Worm (Caenorhabditis elegans) whole organism, young adult: ENCODE measurements around the gene sds-22.

Experiments
- B0336.3 ChIP-seq: fragments of 200-800 bp; sonication (Bioruptor generic); IDR thresholded peaks from 2 replicates; pipeline ENCODE4 v1.3.6; 2022; ENCODE audit warnings: missing genetic modification characterization, missing compliant biosample characterization
- F23B12.7 ChIP-seq: sonication (generic microtip); optimal IDR thresholded peaks from 2 replicates; lab custom pipeline; 2017; ENCODE audit warnings: missing genetic modification characterization, mild to moderate bottlenecking, missing compliant biosample characterization, antibody characterized with exemption, moderate library complexity; ENCODE audit not compliant: insufficient read depth
- F37B4.10 ChIP-seq: fragments of 200-800 bp; sonication (Bioruptor generic); IDR thresholded peaks from 2 replicates; pipeline ENCODE4 v1.3.6; 2022; ENCODE audit warnings: missing genetic modification characterization, missing compliant biosample characterization
- F49E8.2 ChIP-seq: sonication (generic microtip); optimal IDR thresholded peaks from 3 replicates; lab custom pipeline; 2017; ENCODE audit warnings: missing genetic modification characterization, mild to moderate bottlenecking, missing compliant biosample characterization, antibody characterized with exemption, moderate library complexity; ENCODE audit not compliant: insufficient read depth
- F55B11.4 ChIP-seq: sonication (generic microtip); optimal IDR thresholded peaks from 2 replicates; lab custom pipeline; 2016; ENCODE audit warnings: missing compliant biosample characterization, missing genetic modification characterization, borderline replicate concordance; ENCODE audit not compliant: insufficient read depth
- F57A8.1 ChIP-seq: fragments of 200-800 bp; sonication (Bioruptor generic); optimal IDR thresholded peaks from 2 replicates; lab custom pipeline; 2018; ENCODE audit warnings: mild to moderate bottlenecking, missing genetic modification characterization, moderate library complexity, missing compliant biosample characterization
- T26A5.8 ChIP-seq: sonication (generic microtip); optimal IDR thresholded peaks from 2 replicates; lab custom pipeline; 2016; ENCODE audit warnings: missing genetic modification characterization, missing compliant biosample characterization
- Y53F4B.3 ChIP-seq: fragments of 200-800 bp; sonication (Bioruptor generic); IDR thresholded peaks from 2 replicates; pipeline ENCODE4 v1.3.6; 2022; ENCODE audit warnings: missing genetic modification reagents, missing genetic modification characterization, missing compliant biosample characterization
- Y56A3A.18 ChIP-seq: fragments of 200-800 bp; sonication (Bioruptor generic); IDR thresholded peaks from 2 replicates; pipeline ENCODE4 v1.3.6; 2022; ENCODE audit warnings: missing genetic modification reagents, missing genetic modification characterization, missing compliant biosample characterization
- Y67H2A.10 ChIP-seq: fragments of 200-800 bp; sonication (Bioruptor generic); conservative IDR thresholded peaks from 2 replicates; pipeline ENCODE4 v1.3.6; 2022; ENCODE audit warnings: missing genetic modification reagents, missing genetic modification characterization, missing compliant biosample characterization
- Y79H2A.3 ChIP-seq: fragments of 200-800 bp; sonication (Bioruptor generic); conservative IDR thresholded peaks from 2 replicates; pipeline ENCODE4 v1.3.6; 2022; ENCODE audit warnings: missing genetic modification reagents, missing genetic modification characterization, missing compliant biosample characterization
- ZK185.1 ChIP-seq: sonication (generic microtip); optimal IDR thresholded peaks from 2 replicates; lab custom pipeline; 2016; ENCODE audit warnings: mild to moderate bottlenecking, missing genetic modification characterization, missing compliant biosample characterization; ENCODE audit not compliant: poor library complexity, severe bottlenecking
- attf-6 ChIP-seq: fragments of 200-800 bp; sonication (Bioruptor generic); IDR thresholded peaks from 2 replicates; pipeline ENCODE4 v1.3.6; 2022; ENCODE audit warnings: missing genetic modification reagents, missing genetic modification characterization, missing compliant biosample characterization
- bed-2 ChIP-seq: fragments of 200-800 bp; sonication (Bioruptor generic); IDR thresholded peaks from 2 replicates; pipeline ENCODE4 v1.3.6; 2022; ENCODE audit warnings: missing genetic modification reagents, missing genetic modification characterization, missing compliant biosample characterization
- cebp-1 ChIP-seq, 2 experiments: fragments of 200-800 bp in 1 of 2; sonication (Bioruptor generic) in 1 of 2; sonication (generic microtip) in 1 of 2; IDR thresholded peaks in 1 of 2; optimal IDR thresholded peaks in 1 of 2; 2 replicates each; pipeline versions ENCODE4 v1.3.6 to Lab custom; 2017 to 2022; ENCODE audit warnings: missing compliant biosample characterization in 2 of 2, missing genetic modification characterization in 2 of 2, mild to moderate bottlenecking in 1 of 2, missing genetic modification reagents in 1 of 2, moderate library complexity in 1 of 2
- ceh-58 ChIP-seq: fragments of 200-800 bp; sonication (Bioruptor generic); IDR thresholded peaks from 2 replicates; pipeline ENCODE4 v1.3.6; 2022; ENCODE audit warnings: missing genetic modification characterization, missing compliant biosample characterization
- dox-1 ChIP-seq: fragments of 200-800 bp; sonication (Bioruptor generic); IDR thresholded peaks from 2 replicates; pipeline ENCODE4 v1.3.6; 2022; ENCODE audit warnings: missing genetic modification reagents, missing genetic modification characterization, missing compliant biosample characterization
- hlh-26 ChIP-seq: fragments of 200-800 bp; sonication (Bioruptor generic); conservative IDR thresholded peaks from 2 replicates; pipeline ENCODE4 v1.3.6; 2022; ENCODE audit warnings: missing genetic modification reagents, missing genetic modification characterization, missing compliant biosample characterization
- hmg-20 ChIP-seq: fragments of 200-800 bp; sonication (Bioruptor generic); IDR thresholded peaks from 2 replicates; pipeline ENCODE4 v1.3.6; 2022; ENCODE audit warnings: missing genetic modification reagents, missing genetic modification characterization, missing compliant biosample characterization
- lag-1 ChIP-seq: fragments of 200-800 bp; sonication (Bioruptor generic); IDR thresholded peaks from 2 replicates; pipeline ENCODE4 v1.3.6; 2022; ENCODE audit warnings: missing genetic modification reagents, missing genetic modification characterization, missing compliant biosample characterization
- let-607 ChIP-seq, 2 experiments: fragments of 200-800 bp in 1 of 2; sonication (Bioruptor generic) in 1 of 2; sonication (generic microtip) in 1 of 2; optimal IDR thresholded peaks; 2 replicates each; lab custom pipeline; 2016 to 2018; ENCODE audit warnings: mild to moderate bottlenecking in 2 of 2, missing compliant biosample characterization in 2 of 2, missing genetic modification characterization in 2 of 2, moderate library complexity in 2 of 2, missing genotype in 1 of 2
- lin-35 ChIP-seq, 3 experiments: fragments of 150-350 bp in 2 of 3; sonication (generic microtip) in 1 of 3; optimal IDR thresholded peaks; 2 replicates each; lab custom pipeline; 2014 to 2018; ENCODE audit warnings: missing biosample characterization in 3 of 3, missing genetic modification characterization in 3 of 3, missing genetic modification reagents in 3 of 3
- lsl-1 ChIP-seq: fragments of 200-800 bp; sonication (Bioruptor generic); optimal IDR thresholded peaks from 2 replicates; lab custom pipeline; 2018; ENCODE audit warnings: mild to moderate bottlenecking, missing genetic modification characterization, moderate library complexity, missing compliant biosample characterization
- madf-3 ChIP-seq: fragments of 200-800 bp; sonication (Bioruptor generic); IDR thresholded peaks from 2 replicates; pipeline ENCODE4 v1.3.6; 2022; ENCODE audit warnings: missing genetic modification reagents, missing genetic modification characterization, missing compliant biosample characterization
- mxl-1 ChIP-seq: sonication (generic microtip); optimal IDR thresholded peaks from 2 replicates; lab custom pipeline; 2016; ENCODE audit warnings: missing genetic modification characterization, missing compliant biosample characterization
- nfya-2 ChIP-seq: fragments of 200-800 bp; sonication (Bioruptor generic); IDR thresholded peaks from 2 replicates; pipeline ENCODE4 v1.3.6; 2022; ENCODE audit warnings: missing genetic modification reagents, missing genetic modification characterization, missing compliant biosample characterization
- nhr-27 ChIP-seq: fragments of 200-800 bp; sonication (Bioruptor generic); optimal IDR thresholded peaks from 2 replicates; lab custom pipeline; 2018; ENCODE audit warnings: mild to moderate bottlenecking, missing genetic modification characterization, moderate library complexity, missing compliant biosample characterization
- nhr-80 ChIP-seq: sonication (generic microtip); optimal IDR thresholded peaks from 2 replicates; lab custom pipeline; 2016; ENCODE audit warnings: missing genetic modification characterization, missing compliant biosample characterization
- sdz-38 ChIP-seq: sonication (generic microtip); optimal IDR thresholded peaks from 2 replicates; lab custom pipeline; 2016; ENCODE audit warnings: missing genotype, missing genetic modification characterization, missing compliant biosample characterization
- sea-2 ChIP-seq: fragments of 200-800 bp; sonication (Bioruptor generic); IDR thresholded peaks from 2 replicates; pipeline ENCODE4 v1.3.6; 2022; ENCODE audit warnings: missing genetic modification characterization, missing compliant biosample characterization
- snpc-3.4 ChIP-seq: sonication (generic microtip); optimal IDR thresholded peaks from 2 replicates; lab custom pipeline; 2017; ENCODE audit warnings: missing genetic modification characterization, mild to moderate bottlenecking, missing compliant biosample characterization, antibody characterized with exemption, moderate library complexity, missing genotype, missing genetic modification reagents
- sptf-2 ChIP-seq: fragments of 200-800 bp; sonication (Bioruptor generic); optimal IDR thresholded peaks from 2 replicates; lab custom pipeline; 2018; ENCODE audit warnings: mild to moderate bottlenecking, missing genetic modification characterization, missing compliant biosample characterization
- unc-130 ChIP-seq: sonication (generic microtip); optimal IDR thresholded peaks from 2 replicates; lab custom pipeline; 2016; ENCODE audit warnings: missing genetic modification reagents, missing genetic modification characterization, missing compliant biosample characterization
- unc-62 ChIP-seq: fragments of 150-350 bp; optimal IDR thresholded peaks from 2 replicates; lab custom pipeline; 2014; ENCODE audit warnings: missing biosample characterization, missing genetic modification reagents, missing genetic modification characterization
- ztf-18 ChIP-seq: sonication (generic microtip); optimal IDR thresholded peaks from 2 replicates; lab custom pipeline; 2016; ENCODE audit warnings: missing genotype, mild to moderate bottlenecking, missing genetic modification characterization, missing compliant biosample characterization
- ztf-25 ChIP-seq: fragments of 200-800 bp; sonication (Bioruptor generic); IDR thresholded peaks from 2 replicates; pipeline ENCODE4 v1.3.6; 2022; ENCODE audit warnings: missing genetic modification reagents, missing genetic modification characterization, missing compliant biosample characterization
- ztf-28 ChIP-seq: fragments of 200-800 bp; sonication (Bioruptor generic); IDR thresholded peaks from 2 replicates; pipeline ENCODE4 v1.3.6; 2022; ENCODE audit warnings: missing genetic modification reagents, missing genetic modification characterization, missing compliant biosample characterization

The sds-22 gene

ce11 chrII:7814215-7814614, 44.0 kb upstream of the sds-22 start:
- TF ChIP-seq F37B4.10 (GFP tag; lab: Robert Waterston, UW) (no peak), unc-130 (GFP tag; lab: Kevin White, UChicago) (no peak), attf-6 (GFP tag; lab: Robert Waterston, UW) (no peak), T26A5.8 (tag; lab: Kevin White, UChicago) (no peak), ZK185.1 (tag; lab: Kevin White, UChicago) (no peak)

- TF ChIP-seq hmg-20 (GFP tag; lab: Robert Waterston, UW) (no peak), dox-1 (GFP tag; lab: Robert Waterston, UW) (peak; percentile 6; the same call in 1 of the 2 replicates), F49E8.2 (tag; lab: Kevin White, UChicago) (no peak), unc-62 (GFP tag; lab: Kevin White, UChicago) (peak; percentile 97), sdz-38 (no peak), sptf-2 (GFP tag; lab: Kevin White, UChicago) (no peak), nhr-80 (tag; lab: Kevin White, UChicago) (peak; percentile 84), Y79H2A.3 (no peak), F55B11.4 (no peak), F23B12.7 (tag; lab: Kevin White, UChicago) (no peak), let-607 (tag; optimal IDR thresholded peaks at IDR 0.05; lab: Kevin White, UChicago) (peak in 1 of 2 experiments; percentile 17), hlh-26 (GFP tag; lab: Robert Waterston, UW) (no peak), Y56A3A.18 (GFP tag; lab: Robert Waterston, UW) (no peak), lsl-1 (GFP tag; lab: Kevin White, UChicago) (no peak), Y53F4B.3 (no peak), ceh-58 (GFP tag; lab: Robert Waterston, UW) (no peak), lag-1 (no peak), lin-35 (GFP tag; optimal IDR thresholded peaks at IDR 0.05; lab: Kevin White, UChicago) (no peak), nhr-27 (no peak), nfya-2 (GFP tag; lab: Robert Waterston, UW) (no peak), madf-3 (no peak), ztf-18 (tag; lab: Kevin White, UChicago) (no peak), ZK185.1 (tag; lab: Kevin White, UChicago) (no peak), snpc-3.4 (tag; lab: Kevin White, UChicago) (no peak), Y67H2A.10 (GFP tag; lab: Robert Waterston, UW) (no peak), B0336.3 (GFP tag; lab: Robert Waterston, UW) (no peak), ztf-28 (GFP tag; lab: Robert Waterston, UW) (no peak), bed-2 (no peak), sea-2 (no peak), F57A8.1 (GFP tag; lab: Kevin White, UChicago) (no peak), mxl-1 (tag; lab: Kevin White, UChicago) (no peak), attf-6 (GFP tag; lab: Robert Waterston, UW) (no peak), cebp-1 (GFP tag; IDR thresholded peaks at IDR 0.05; lab: Robert Waterston, UW) (no peak), cebp-1 (tag; optimal IDR thresholded peaks at IDR 0.05; lab: Kevin White, UChicago) (peak; percentile 17)
Observed at ce11 chrII:7814915-7815314, 43.3 kb upstream of the sds-22 start.

ce11 chrII:7815406-7815805, 42.8 kb upstream of the sds-22 start:
- TF ChIP-seq sea-2 (no peak), ztf-25 (GFP tag; lab: Robert Waterston, UW) (0 out of 2 replicates have a peak, but pooled peaks have one; percentile 16)
